In the genomic region with DNA sequence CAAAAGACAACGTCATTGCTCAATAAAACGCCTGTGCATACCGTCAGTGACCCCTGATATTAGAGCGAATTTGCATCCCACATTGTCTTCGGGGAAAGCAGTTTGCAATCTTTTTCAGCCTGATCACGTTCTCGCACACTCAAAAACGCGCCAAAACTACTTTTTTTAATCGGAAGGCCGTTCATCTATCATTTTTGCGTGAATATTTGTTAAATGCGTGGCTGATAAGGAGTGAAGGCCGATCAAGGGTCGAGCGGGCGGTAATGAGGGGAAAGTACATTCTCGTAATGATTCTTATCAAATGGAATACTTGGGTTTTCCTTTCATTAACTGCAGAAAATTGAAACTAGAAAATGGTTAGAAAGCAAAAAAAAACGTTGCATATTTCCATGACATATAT, we compare ENCODE assay signal across 2 worm cellular contexts.
TF ChIP-seq lines count a peak whose summit lies in the region.

No protein-coding gene starts in this region.

TF ChIP-seq in whole organism, L1 larva, 84 proteins besides CTCF, POLR2A, EP300 and RAD21 (continued from another document):
- TF ChIP-seq mep-1 (tag; optimal IDR thresholded peaks at IDR 0.05; lab: Kevin White, UChicago) (no peak), hlh-17 (GFP tag; optimal IDR thresholded peaks at IDR 0.05; lab: Kevin White, UChicago; ENCODE audit: borderline replicate concordance) (no peak), lin-39 (tag; optimal IDR thresholded peaks at IDR 0.05; lab: Kevin White, UChicago) (no peak), unc-62 (GFP tag; optimal IDR thresholded peaks at IDR 0.05; lab: Kevin White, UChicago) (no peak), swsn-7 (tag; optimal IDR thresholded peaks at IDR 0.05; lab: Kevin White, UChicago) (no peak), ceh-82 (tag; optimal IDR thresholded peaks at IDR 0.05; lab: Kevin White, UChicago) (no peak), irx-1 (tag; optimal IDR thresholded peaks at IDR 0.05; lab: Kevin White, UChicago) (no peak), lin-15B (tag; optimal IDR thresholded peaks at IDR 0.05; lab: Kevin White, UChicago) (no peak), nhr-90 (tag; optimal IDR thresholded peaks at IDR 0.05; lab: Kevin White, UChicago; ENCODE audit: poor library complexity) (no peak), lsy-2 (tag; optimal IDR thresholded peaks at IDR 0.05; lab: Kevin White, UChicago) (no peak), aha-1 (tag; optimal IDR thresholded peaks at IDR 0.05; lab: Kevin White, UChicago) (no peak), nhr-28 (tag; optimal IDR thresholded peaks at IDR 0.05; lab: Kevin White, UChicago) (no peak)

TF ChIP-seq in whole organism, L2 larva, 48 proteins besides CTCF, POLR2A, EP300 and RAD21 (continued from another document):
- TF ChIP-seq mbf-1 (tag; optimal IDR thresholded peaks at IDR 0.05; lab: Kevin White, UChicago) (no peak), Y55F3AM.14 (GFP tag; optimal IDR thresholded peaks at IDR 0.05; lab: Kevin White, UChicago) (no peak), ceh-82 (tag; optimal IDR thresholded peaks at IDR 0.05; lab: Kevin White, UChicago) (no peak), nhr-237 (tag; optimal IDR thresholded peaks at IDR 0.05; lab: Kevin White, UChicago) (no peak), crh-2 (tag; optimal IDR thresholded peaks at IDR 0.05; lab: Kevin White, UChicago) (no peak), nhr-25 (tag; optimal IDR thresholded peaks at IDR 0.05; lab: Kevin White, UChicago) (no peak)
TF ChIP-seq in whole organism, L2 larva: peak in this region for 4.
